Fruit fly (Drosophila melanogaster) whole organism, wandering third instar larva: Measurements from ENCODE around the gene CG6287.

ENCODE experiments used
- Hr78 ChIP-seq: fragments of >200 bp; optimal IDR thresholded peaks from 2 replicates; lab custom pipeline; 2017; ENCODE audit warnings: missing biosample characterization, missing genetic modification characterization
- Mio ChIP-seq: sonication (Bioruptor generic); optimal IDR thresholded peaks from 2 replicates; lab custom pipeline; 2016; ENCODE audit warnings: missing biosample characterization, missing genetic modification characterization
- Myc ChIP-seq: fragments of >200 bp; optimal IDR thresholded peaks from 2 replicates; lab custom pipeline; 2017
- h ChIP-seq: fragments of 200-800 bp; sonication (Bioruptor generic); optimal IDR thresholded peaks from 3 replicates; lab custom pipeline; 2016; ENCODE audit warnings: missing biosample characterization, mild to moderate bottlenecking, missing genetic modification characterization
- lola ChIP-seq: fragments of >200 bp; optimal IDR thresholded peaks from 2 replicates; lab custom pipeline; 2017; ENCODE audit warnings: missing biosample characterization, missing genetic modification characterization
- usp ChIP-seq: fragments of >200 bp; optimal IDR thresholded peaks from 2 replicates; lab custom pipeline; 2017; ENCODE audit warnings: missing biosample characterization, missing genetic modification characterization
- woc ChIP-seq: sonication (Bioruptor generic); optimal IDR thresholded peaks from 2 replicates; lab custom pipeline; 2016; ENCODE audit warnings: missing biosample characterization, mild to moderate bottlenecking, missing genetic modification characterization

dm6 chr2L:11199068-11199467 is 43.5 kb upstream of the CG6287 start:
- TF ChIP-seq h (GFP tag; lab: Kevin White, UChicago) (no peak), usp (no peak), Hr78 (GFP tag; lab: Kevin White, UChicago) (no peak), lola (GFP tag; lab: Kevin White, UChicago) (no peak), woc (GFP tag; lab: Kevin White, UChicago) (no peak), Myc (lab: Kevin White, UChicago) (no peak), Mio (no peak)
